Fruit fly (Drosophila melanogaster) whole organism, embryonic: ENCODE measurements around the gene CG10638.

Experiments
- ATbp ChIP-seq: fragments of 200-800 bp; sonication (Bioruptor generic); optimal IDR thresholded peaks from 2 replicates; lab custom pipeline; 2017; ENCODE audit warnings: missing biosample characterization, mild to moderate bottlenecking, missing genetic modification characterization, missing genetic modification reagents
- Atf6 ChIP-seq: fragments of 200-800 bp; sonication (Bioruptor generic); IDR thresholded peaks from 2 replicates; pipeline ENCODE4 v1.3.6; 2022; ENCODE audit warnings: missing biosample characterization, missing genetic modification characterization
- CG11456 ChIP-seq: fragments of 200-800 bp; sonication (Bioruptor generic); IDR thresholded peaks from 3 replicates; pipeline ENCODE4 v1.3.6; 2022; ENCODE audit warnings: missing biosample characterization, missing genetic modification characterization
- CG11560 ChIP-seq: fragments of 200-800 bp; sonication (Bioruptor generic); IDR thresholded peaks from 3 replicates; pipeline ENCODE4 v1.3.6; 2022; ENCODE audit warnings: missing biosample characterization, missing genetic modification characterization
- CG13123 ChIP-seq: fragments of 200-800 bp; sonication (Bioruptor generic); optimal IDR thresholded peaks from 2 replicates; lab custom pipeline; 2016; ENCODE audit warnings: missing biosample characterization, missing genetic modification characterization
- CG13624 ChIP-seq: fragments of 200-800 bp; sonication (Bioruptor generic); optimal IDR thresholded peaks from 2 replicates; lab custom pipeline; 2016; ENCODE audit warnings: missing biosample characterization, missing genetic modification characterization
- CG15479 ChIP-seq: fragments of 200-800 bp; sonication (Bioruptor generic); optimal IDR thresholded peaks from 3 replicates; lab custom pipeline; 2019; ENCODE audit warnings: missing biosample characterization, mild to moderate bottlenecking, missing genetic modification characterization, moderate library complexity
- CG16813 ChIP-seq: fragments of 200-800 bp; sonication (Bioruptor generic); IDR thresholded peaks from 3 replicates; pipeline ENCODE4 v1.3.6; 2022; ENCODE audit warnings: missing biosample characterization, missing genetic modification characterization; ENCODE audit not compliant: partially characterized antibody
- CG2712 ChIP-seq: fragments of 200-800 bp; optimal IDR thresholded peaks from 3 replicates; lab custom pipeline; 2019; ENCODE audit warnings: missing biosample characterization, mild to moderate bottlenecking, missing genetic modification characterization, moderate library complexity
- CG31224 ChIP-seq: fragments of 200-800 bp; sonication (Bioruptor generic); IDR thresholded peaks from 2 replicates; pipeline ENCODE4 v1.3.6; 2022; ENCODE audit warnings: missing biosample characterization, missing genetic modification characterization
- CG3726 ChIP-seq: fragments of 200-800 bp; sonication (Bioruptor generic); IDR thresholded peaks from 3 replicates; pipeline ENCODE4, ENCODE4 v1.3.6; 2022; ENCODE audit warnings: missing biosample characterization, missing genetic modification characterization
- CG6254 ChIP-seq: fragments of 200-800 bp; sonication (Bioruptor generic); optimal IDR thresholded peaks from 3 replicates; lab custom pipeline; 2017; ENCODE audit warnings: mild to moderate bottlenecking, missing biosample characterization, missing genetic modification reagents, missing genetic modification characterization
- CG6813 ChIP-seq: fragments of 200-800 bp; sonication (Bioruptor generic); optimal IDR thresholded peaks from 2 replicates; lab custom pipeline; 2017; ENCODE audit warnings: missing biosample characterization, missing genetic modification characterization, mild to moderate bottlenecking, moderate library complexity, missing genetic modification reagents
- CG7357 ChIP-seq: fragments of 200-800 bp; sonication (Bioruptor generic); IDR thresholded peaks from 3 replicates; pipeline ENCODE4 v1.3.6; 2022; ENCODE audit warnings: missing biosample characterization, missing genetic modification characterization
- CG7987 ChIP-seq: fragments of 200-800 bp; sonication (Bioruptor generic); optimal IDR thresholded peaks from 2 replicates; lab custom pipeline; 2018; ENCODE audit warnings: missing biosample characterization, mild to moderate bottlenecking, missing genetic modification characterization, moderate library complexity
- CG8359 ChIP-seq: fragments of 200-800 bp; sonication (Bioruptor generic); optimal IDR thresholded peaks from 2 replicates; lab custom pipeline; 2017; ENCODE audit warnings: missing biosample characterization, mild to moderate bottlenecking, missing genetic modification characterization, borderline replicate concordance
- CoRest ChIP-seq: fragments of 200-800 bp; sonication (Bioruptor generic); optimal IDR thresholded peaks from 3 replicates; lab custom pipeline; 2018; ENCODE audit warnings: missing biosample characterization, mild to moderate bottlenecking, missing genetic modification characterization, moderate library complexity
- D ChIP-seq, 2 experiments: fragments of 200-800 bp in 1 of 2; fragments of >200 bp in 1 of 2; sonication (Bioruptor generic) in 1 of 2; optimal IDR thresholded peaks; 2 replicates in 1 of 2; 3 replicates in 1 of 2; lab custom pipeline; 2017; ENCODE audit warnings: mild to moderate bottlenecking in 1 of 2, missing biosample characterization in 1 of 2, missing genetic modification characterization in 1 of 2, missing genetic modification reagents in 1 of 2
- Dp ChIP-seq: fragments of 200-800 bp; sonication (Bioruptor generic); optimal IDR thresholded peaks from 2 replicates; lab custom pipeline; 2018; ENCODE audit warnings: missing biosample characterization, mild to moderate bottlenecking, missing genetic modification characterization, moderate library complexity
- Ets65A ChIP-seq: fragments of 200-800 bp; sonication (Bioruptor generic); peaks from one replicate; lab custom pipeline; 2016; ENCODE audit warnings: missing biosample characterization, missing genetic modification characterization
- H15 ChIP-seq: fragments of 200-800 bp; sonication (Bioruptor generic); IDR thresholded peaks from 3 replicates; pipeline ENCODE4 v1.3.6; 2022; ENCODE audit warnings: missing biosample characterization, missing genetic modification characterization
- HLH4C ChIP-seq: fragments of 200-800 bp; sonication (Bioruptor generic); IDR thresholded peaks from 3 replicates; pipeline ENCODE4 v1.3.6; 2022; ENCODE audit warnings: missing biosample characterization, missing genetic modification characterization; ENCODE audit not compliant: partially characterized antibody
- Hmr ChIP-seq: fragments of 200-800 bp; sonication (Bioruptor generic); optimal IDR thresholded peaks from 3 replicates; lab custom pipeline; 2017; ENCODE audit warnings: mild to moderate bottlenecking, missing biosample characterization, missing genetic modification reagents, missing genetic modification characterization
- MESR4 ChIP-seq: fragments of 200-800 bp; sonication (Bioruptor generic); optimal IDR thresholded peaks from 2 replicates; lab custom pipeline; 2018; ENCODE audit warnings: missing biosample characterization, mild to moderate bottlenecking, missing genetic modification characterization, moderate library complexity
- Med ChIP-seq: fragments of 200-800 bp; sonication (Bioruptor generic); peaks from one replicate; lab custom pipeline; 2016; ENCODE audit warnings: missing biosample characterization, missing genetic modification characterization, mild to moderate bottlenecking, inconsistent platforms, moderate library complexity
- Opbp ChIP-seq: fragments of 200-800 bp; sonication (Bioruptor generic); IDR thresholded peaks from 3 replicates; pipeline ENCODE4 v1.3.6; 2022; ENCODE audit warnings: missing biosample characterization, missing genetic modification characterization; ENCODE audit not compliant: partially characterized antibody
- Stat92E ChIP-seq, 3 experiments: fragments of >200 bp in 2 of 3; fragments of 200-800 bp in 1 of 3; sonication (Bioruptor generic) in 1 of 3; optimal IDR thresholded peaks; 2 replicates each; lab custom pipeline; 2017 to 2019; ENCODE audit warnings: missing biosample characterization in 3 of 3, missing genetic modification characterization in 3 of 3, mild to moderate bottlenecking in 1 of 3, moderate library complexity in 1 of 3
- abd-A ChIP-seq: fragments of 200-800 bp; sonication (Bioruptor generic); optimal IDR thresholded peaks from 3 replicates; lab custom pipeline; 2019; ENCODE audit warnings: missing biosample characterization, mild to moderate bottlenecking, missing genetic modification characterization, moderate library complexity
- ac ChIP-seq: fragments of 200-800 bp; sonication (Bioruptor generic); optimal IDR thresholded peaks from 3 replicates; lab custom pipeline; 2017; ENCODE audit warnings: missing biosample characterization, mild to moderate bottlenecking, missing genetic modification characterization
- dmrt99B ChIP-seq: fragments of 200-800 bp; sonication (Bioruptor generic); optimal IDR thresholded peaks from 2 replicates; lab custom pipeline; 2018; ENCODE audit warnings: missing biosample characterization, mild to moderate bottlenecking, missing genetic modification characterization, moderate library complexity
- her ChIP-seq: fragments of 200-800 bp; sonication (Bioruptor generic); optimal IDR thresholded peaks from 2 replicates; lab custom pipeline; 2016; ENCODE audit warnings: missing biosample characterization, missing genetic modification characterization
- inv ChIP-seq: fragments of 200-800 bp; sonication (Bioruptor generic); IDR thresholded peaks from 2 replicates; pipeline ENCODE4 v1.3.6; 2022; ENCODE audit warnings: missing biosample characterization, missing genetic modification characterization; ENCODE audit not compliant: partially characterized antibody
- klu ChIP-seq: fragments of 200-800 bp; sonication (Bioruptor generic); IDR thresholded peaks from 2 replicates; pipeline ENCODE4 v1.3.6; 2022; ENCODE audit warnings: missing biosample characterization, missing genetic modification characterization
- lab ChIP-seq: fragments of 200-800 bp; sonication (Bioruptor generic); optimal IDR thresholded peaks from 3 replicates; lab custom pipeline; 2017; ENCODE audit warnings: missing biosample characterization, missing genetic modification characterization, mild to moderate bottlenecking, moderate library complexity, missing genetic modification reagents
- lmd ChIP-seq: fragments of 200-800 bp; sonication (Bioruptor generic); IDR thresholded peaks from 2 replicates; pipeline ENCODE4 v1.3.6; 2022; ENCODE audit warnings: missing biosample characterization, missing genetic modification characterization
- otp ChIP-seq: fragments of 200-800 bp; sonication (Bioruptor generic); IDR thresholded peaks from 3 replicates; pipeline ENCODE4, ENCODE4 v1.3.6; 2022; ENCODE audit warnings: missing biosample characterization, missing genetic modification characterization
- pan ChIP-seq, 4 experiments: fragments of >200 bp in 3 of 4; fragments of 200-800 bp in 1 of 4; sonication (Bioruptor generic) in 1 of 4; optimal IDR thresholded peaks in 3 of 4; IDR thresholded peaks in 1 of 4; 2 replicates each; pipeline versions ENCODE4 v1.3.6 to Lab custom; 2017 to 2022; ENCODE audit warnings: missing biosample characterization in 2 of 4, missing genetic modification characterization in 2 of 4, mixed read lengths in 1 of 4
- prd ChIP-seq, 3 experiments: fragments of >200 bp in 2 of 3; fragments of 200-800 bp in 1 of 3; sonication (Bioruptor generic) in 1 of 3; optimal IDR thresholded peaks in 2 of 3; IDR thresholded peaks in 1 of 3; 2 replicates in 2 of 3; 3 replicates in 1 of 3; pipeline versions ENCODE4 v1.3.6 to Lab custom; 2017 to 2022; ENCODE audit warnings: missing biosample characterization in 1 of 3, missing genetic modification characterization in 1 of 3
- pum ChIP-seq: fragments of 200-800 bp; sonication (Bioruptor generic); optimal IDR thresholded peaks from 2 replicates; lab custom pipeline; 2016; ENCODE audit warnings: missing biosample characterization, missing genetic modification characterization
- ranshi ChIP-seq: fragments of 200-800 bp; sonication (Bioruptor generic); IDR thresholded peaks from 2 replicates; pipeline ENCODE4 v1.3.6; 2022; ENCODE audit warnings: missing biosample characterization, missing genetic modification characterization
- sisA ChIP-seq: fragments of 200-800 bp; sonication (Bioruptor generic); IDR thresholded peaks from 2 replicates; pipeline ENCODE4 v1.3.6; 2022; ENCODE audit warnings: missing biosample characterization, missing genetic modification characterization
- stc ChIP-seq: fragments of 200-800 bp; sonication (Bioruptor generic); IDR thresholded peaks from 2 replicates; pipeline ENCODE4 v1.3.6; 2022; ENCODE audit warnings: missing biosample characterization, missing genetic modification characterization
- twi ChIP-seq: fragments of 200-800 bp; optimal IDR thresholded peaks from 2 replicates; lab custom pipeline; 2019; ENCODE audit warnings: missing biosample characterization, mild to moderate bottlenecking, missing genetic modification characterization, moderate library complexity
- wek ChIP-seq: fragments of 200-800 bp; sonication (Bioruptor generic); optimal IDR thresholded peaks from 3 replicates; lab custom pipeline; 2018; ENCODE audit warnings: missing biosample characterization, mild to moderate bottlenecking, missing genetic modification characterization, moderate library complexity

Gene CG10638

dm6 chr3L:12505990-12506389, 4.9 kb upstream of the CG10638 start:
- TF ChIP-seq CG6813 (GFP tag; lab: Kevin White, UChicago): no peak
- TF ChIP-seq Opbp (GFP tag; lab: Robert Waterston, UW): 0 out of 3 replicates have a peak, but pooled peaks have one; percentile 9
- no peak for TF ChIP-seq CG6254
- TF ChIP-seq CG16813 (GFP tag; lab: Robert Waterston, UW): 0 out of 3 replicates have a peak, but pooled peaks have one; percentile 10
- peak; percentile 82 for TF ChIP-seq ac (GFP tag; lab: Kevin White, UChicago)
- peak; percentile 60 for TF ChIP-seq D (optimal IDR thresholded peaks at IDR 0.05; lab: Kevin White, UChicago)
- no peak for TF ChIP-seq D (GFP tag; optimal IDR thresholded peaks at IDR 0.05; lab: Kevin White, UChicago)
- TF ChIP-seq abd-A (tag; lab: Kevin White, UChicago): no peak
- peak; percentile 35 for TF ChIP-seq CG15479 (GFP tag; lab: Kevin White, UChicago)
- peak; percentile 39 for TF ChIP-seq Med
- no peak for TF ChIP-seq inv
- TF ChIP-seq lmd (GFP tag; lab: Robert Waterston, UW): 0 out of 2 replicates have a peak, but pooled peaks have one; percentile 14
- TF ChIP-seq twi (tag; lab: Kevin White, UChicago): peak; percentile 68
- 0 out of 3 replicates have a peak, but pooled peaks have one; percentile 23 for TF ChIP-seq HLH4C (GFP tag; lab: Robert Waterston, UW)
- no peak for TF ChIP-seq CG11456 (GFP tag; lab: Robert Waterston, UW)
- TF ChIP-seq Ets65A: peak; percentile 30
- TF ChIP-seq CG3726: 0 out of 3 replicates have a peak, but pooled peaks have one; percentile 20
- no peak for TF ChIP-seq otp (GFP tag; lab: Robert Waterston, UW)
- peak; percentile 11 for TF ChIP-seq MESR4 (GFP tag; lab: Kevin White, UChicago)

- 0 out of 2 replicates have a peak, but pooled peaks have one; percentile 3 for TF ChIP-seq ranshi (GFP tag; lab: Robert Waterston, UW)
- peak; percentile 68 for TF ChIP-seq Hmr
- no peak for TF ChIP-seq CG11560
- 0 out of 3 replicates have a peak, but pooled peaks have one; percentile 6 for TF ChIP-seq H15 (GFP tag; lab: Robert Waterston, UW)
- TF ChIP-seq CG7357: no peak
- TF ChIP-seq pum (GFP tag; lab: Kevin White, UChicago): no peak
- TF ChIP-seq CG13123: no peak
- no peak for TF ChIP-seq Stat92E (GFP tag; optimal IDR thresholded peaks at IDR 0.05; lab: Kevin White, UChicago)
- no peak for TF ChIP-seq her
- no peak for TF ChIP-seq prd (optimal IDR thresholded peaks at IDR 0.05; lab: Kevin White, UChicago)
- TF ChIP-seq prd (GFP tag; IDR thresholded peaks at IDR 0.05; lab: Robert Waterston, UW): peak; percentile 40; the same call in 1 of the 3 replicates
- peak; percentile 73 for TF ChIP-seq CG2712
- TF ChIP-seq HLH4C (GFP tag; lab: Robert Waterston, UW): no peak; the same call in 2 of the 3 replicates
- TF ChIP-seq sisA (GFP tag; lab: Robert Waterston, UW): no peak
- no peak for TF ChIP-seq CG8359 (GFP tag; lab: Kevin White, UChicago)
- no peak for TF ChIP-seq klu
- TF ChIP-seq CG13624 (GFP tag; lab: Kevin White, UChicago): no peak
- no peak for TF ChIP-seq Atf6 (GFP tag; lab: Robert Waterston, UW)
- peak; percentile 31 for TF ChIP-seq Dp (GFP tag; lab: Kevin White, UChicago)
- TF ChIP-seq stc (GFP tag; lab: Robert Waterston, UW): no peak; the same call in 1 of the 2 replicates
- TF ChIP-seq CG7987: no peak
- peak; percentile 57 for TF ChIP-seq lab
- peak; percentile 14 for TF ChIP-seq dmrt99B (tag; lab: Kevin White, UChicago)
- no peak for TF ChIP-seq ATbp (GFP tag; lab: Kevin White, UChicago)
- no peak for TF ChIP-seq CG31224
- peak; percentile 59 for TF ChIP-seq CoRest
- no peak for TF ChIP-seq pan (optimal IDR thresholded peaks at IDR 0.05; lab: Kevin White, UChicago)
- peak in 1 of 2 experiments; percentile 47 for TF ChIP-seq pan (GFP tag; optimal IDR thresholded peaks at IDR 0.05 in 1 of 2, IDR thresholded peaks at IDR 0.05 in 1 of 2)
- no peak for TF ChIP-seq wek (GFP tag; lab: Kevin White, UChicago)
Observed at dm6 chr3L:12503865-12504650, 2.9 kb upstream of the CG10638 start, which contains the start of the genes CG10646 and vih. Gene CG10646 (minus strand): TSS chr3L:12503894. Gene vih (plus strand): TSS chr3L:12504292.
